Worm (Caenorhabditis elegans) whole organism, dauer: ENCODE results near the gene Y22D7AL.9.

ENCODE experiments used
- unc-62 ChIP-seq: sonication (generic microtip); optimal IDR thresholded peaks from 2 replicates; lab custom pipeline; 2017; ENCODE audit warnings: missing biosample characterization, missing genetic modification reagents, missing genetic modification characterization

The Y22D7AL.9 gene

DNA sequence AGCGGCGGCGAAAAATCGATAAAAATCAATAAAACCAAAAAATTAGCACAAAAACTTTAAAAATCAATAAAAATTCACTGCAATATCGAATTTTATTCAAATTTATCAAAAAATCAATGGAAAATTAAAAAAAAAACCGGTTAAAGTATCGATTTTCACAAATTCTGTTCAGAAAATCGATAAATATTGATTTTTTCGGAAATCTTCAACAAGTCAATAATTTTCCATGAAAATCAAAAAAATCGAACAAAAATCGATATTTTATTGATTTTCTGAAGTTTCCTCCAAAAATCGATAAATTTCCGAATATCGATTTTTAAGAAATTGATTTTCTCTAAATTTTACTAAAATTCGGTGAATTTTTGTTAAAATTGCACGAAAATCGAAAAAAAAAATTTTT, 35.3 kb downstream of the Y22D7AL.9 start:
- no peak for TF ChIP-seq unc-62 (GFP tag; lab: Kevin White, UChicago)

DNA sequence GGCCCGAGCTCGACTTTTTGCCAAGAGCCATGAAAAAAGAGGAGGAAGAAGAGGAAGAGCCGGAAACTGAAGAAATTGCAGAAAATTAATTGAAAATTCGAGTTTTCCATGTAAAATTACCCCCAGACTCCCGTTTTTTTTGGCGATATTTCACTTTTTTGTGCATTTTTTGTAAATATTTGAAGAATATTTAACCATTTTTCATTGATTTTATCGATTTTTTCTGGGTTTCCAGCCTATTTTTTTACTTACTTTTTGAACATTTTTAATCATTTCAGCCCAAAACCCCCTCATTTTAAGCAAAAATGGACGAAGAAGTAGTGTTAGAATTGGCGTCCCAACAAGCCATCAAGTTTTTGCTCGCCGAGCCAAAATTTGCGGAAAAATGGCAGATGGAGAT, 37.4 kb downstream of the Y22D7AL.9 start, which contains the start of gene Y22D7AL.7:
TSS of gene Y22D7AL.7 (plus strand) at position 301 of the 400 bp plus-strand sequence.
- TF ChIP-seq unc-62 (GFP tag; lab: Kevin White, UChicago), result no peak

DNA sequence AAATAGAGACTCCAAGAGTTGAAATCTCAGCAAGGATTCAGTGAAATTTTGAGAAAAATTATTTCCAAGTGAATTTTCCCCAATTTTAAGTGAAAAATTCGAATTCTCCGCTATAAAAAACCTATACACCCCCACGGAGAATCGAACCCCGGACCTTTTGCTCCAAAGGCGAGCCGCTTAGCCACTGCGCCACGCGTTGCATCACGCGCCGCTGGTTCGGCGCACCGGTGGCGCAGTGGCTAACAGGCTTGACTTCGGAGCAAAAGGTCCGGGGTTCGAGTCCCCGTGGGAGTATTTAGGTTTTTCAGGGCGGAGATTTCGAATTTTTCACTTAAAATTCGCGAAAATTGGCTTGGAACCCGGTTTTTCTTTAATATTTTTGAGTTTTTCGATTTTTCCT, 38.2 kb downstream of the Y22D7AL.9 start:
- no peak for TF ChIP-seq unc-62 (GFP tag; lab: Kevin White, UChicago)

DNA sequence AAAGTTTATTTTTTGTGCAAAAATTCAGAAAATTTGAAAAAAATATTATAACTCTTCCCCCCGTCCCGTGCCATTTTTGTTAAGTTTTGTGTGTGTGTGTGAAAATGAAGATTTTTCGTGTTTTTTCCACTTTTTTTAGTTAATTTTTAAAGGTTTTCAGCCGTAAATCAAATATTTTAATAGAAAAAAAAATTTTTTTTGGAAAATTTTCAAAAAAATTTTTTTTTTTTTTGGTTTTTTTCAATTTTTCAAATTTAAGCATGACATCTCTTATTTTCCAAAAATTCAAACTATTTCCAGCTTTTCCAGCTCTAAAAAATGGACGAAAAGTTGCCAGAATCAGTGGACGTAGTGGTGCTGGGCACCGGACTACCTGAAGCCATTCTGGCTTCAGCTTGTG, 43.8 kb downstream of the Y22D7AL.9 start, which contains the start of gene rep-1:
TSS of gene rep-1 (plus strand) at position 301 of the 400 bp plus-strand sequence.
- no peak for TF ChIP-seq unc-62 (GFP tag; lab: Kevin White, UChicago)

DNA sequence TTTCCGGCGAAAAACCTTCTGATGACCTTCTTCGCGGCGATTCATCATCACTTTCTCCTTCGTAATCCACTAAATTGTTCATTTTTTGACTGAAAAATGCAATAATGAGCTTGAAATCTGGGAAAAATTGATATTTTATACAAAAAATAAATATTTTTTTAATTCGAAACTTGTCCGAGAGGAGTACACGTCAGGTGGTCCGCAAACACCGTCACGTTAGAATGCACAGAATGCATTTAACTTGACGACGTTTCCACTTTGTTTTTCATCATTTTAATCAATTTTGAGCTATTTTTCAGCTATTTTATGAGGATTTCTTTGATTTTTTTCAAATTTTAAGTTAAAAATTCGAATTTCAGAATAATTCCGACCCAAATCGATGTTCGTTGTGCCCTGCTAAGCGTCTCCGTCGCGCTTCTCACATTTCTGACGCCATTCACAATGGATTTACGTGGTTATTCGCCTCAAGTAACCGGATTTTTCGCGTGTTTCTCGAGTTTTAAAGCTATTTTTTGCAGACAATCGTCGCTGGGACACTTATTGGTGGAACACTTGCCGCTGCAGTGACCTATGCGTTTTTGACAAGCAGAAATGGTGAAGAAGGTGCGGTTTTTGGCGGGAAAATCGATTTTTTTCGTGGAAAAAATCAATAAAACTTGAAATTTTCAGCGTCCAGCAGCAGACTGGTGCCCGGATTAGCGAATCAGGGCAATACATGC, 55.2 kb downstream of the Y22D7AL.9 start, which contains the start of the genes eelo-1 and Y67D2.2:
TSS of gene eelo-1 (minus strand) at position 89 of the 719 bp plus-strand sequence.
TSS of gene Y67D2.2 (plus strand) at position 360 of the 719 bp plus-strand sequence.
- TF ChIP-seq unc-62 (GFP tag; lab: Kevin White, UChicago), result no peak
